Fruit fly (Drosophila melanogaster): ENCODE results near the gene CG6985.
A peak's percentile ranks its signal among the peaks of the same experiment; 100 is the strongest.

Gene CG6985

DNA sequence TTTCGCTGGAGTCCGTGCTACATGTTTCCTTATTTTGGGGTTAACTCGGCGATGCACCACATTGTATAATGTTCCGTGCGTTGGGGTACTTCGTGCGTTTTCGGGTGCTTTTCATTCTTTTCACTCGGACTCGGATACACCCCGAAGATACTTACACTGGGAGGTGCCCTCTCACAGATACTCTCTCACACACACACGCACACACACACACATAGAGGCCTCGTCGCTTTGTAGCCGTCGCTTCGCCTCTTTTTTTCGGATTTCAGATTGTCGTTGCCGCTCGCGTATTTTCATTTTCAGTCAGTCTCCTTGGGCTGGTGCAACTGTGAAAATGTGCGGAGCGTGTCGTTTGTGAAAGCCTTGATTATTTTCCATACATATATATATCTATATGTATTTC lies 40.5 kb downstream of the CG6985 start (continued):
- TF ChIP-seq CG12659 (GFP tag; optimal IDR thresholded peaks at IDR 0.05) (peak; percentile 5), CG17568 (GFP tag; optimal IDR thresholded peaks at IDR 0.05) (no peak), Deaf1 (tag; optimal IDR thresholded peaks at IDR 0.05) (peak; percentile 97), CG8924 (tag; optimal IDR thresholded peaks at IDR 0.05) (peak; percentile 9), Ravus (GFP tag; IDR thresholded peaks at IDR 0.05) (no peak), CG2199 (GFP tag; IDR thresholded peaks at IDR 0.05) (0 out of 3 replicates have a peak, but pooled peaks have one; percentile 29), ci (GFP tag; IDR thresholded peaks at IDR 0.05) (peak; percentile 83; the same call in 2 of the 3 replicates), Trl (optimal IDR thresholded peaks at IDR 0.05) (peak; percentile 52 to 71), Trl (GFP tag; optimal IDR thresholded peaks at IDR 0.05) (no peak), Atf6 (GFP tag; IDR thresholded peaks at IDR 0.05) (peak; percentile 68; the same call in 1 of the 2 replicates), CG17829 (tag; optimal IDR thresholded peaks at IDR 0.05) (peak; percentile 7), sqz (GFP tag; optimal IDR thresholded peaks at IDR 0.05) (peak; percentile 18), Vsx1 (GFP tag; optimal IDR thresholded peaks at IDR 0.05) (no peak), sob (GFP tag; IDR thresholded peaks at IDR 0.05) (peak; percentile 67; the same call in 1 of the 2 replicates), CG31441 (GFP tag; IDR thresholded peaks at IDR 0.05) (0 out of 2 replicates have a peak, but pooled peaks have one; percentile 17), B-H2 (GFP tag; optimal IDR thresholded peaks at IDR 0.05) (peak; percentile 39), sug (tag; optimal IDR thresholded peaks at IDR 0.05) (peak; percentile 5), CG7786 (GFP tag; optimal IDR thresholded peaks at IDR 0.05) (no peak), lbe (GFP tag; optimal IDR thresholded peaks at IDR 0.05) (peak; percentile 62)

DNA sequence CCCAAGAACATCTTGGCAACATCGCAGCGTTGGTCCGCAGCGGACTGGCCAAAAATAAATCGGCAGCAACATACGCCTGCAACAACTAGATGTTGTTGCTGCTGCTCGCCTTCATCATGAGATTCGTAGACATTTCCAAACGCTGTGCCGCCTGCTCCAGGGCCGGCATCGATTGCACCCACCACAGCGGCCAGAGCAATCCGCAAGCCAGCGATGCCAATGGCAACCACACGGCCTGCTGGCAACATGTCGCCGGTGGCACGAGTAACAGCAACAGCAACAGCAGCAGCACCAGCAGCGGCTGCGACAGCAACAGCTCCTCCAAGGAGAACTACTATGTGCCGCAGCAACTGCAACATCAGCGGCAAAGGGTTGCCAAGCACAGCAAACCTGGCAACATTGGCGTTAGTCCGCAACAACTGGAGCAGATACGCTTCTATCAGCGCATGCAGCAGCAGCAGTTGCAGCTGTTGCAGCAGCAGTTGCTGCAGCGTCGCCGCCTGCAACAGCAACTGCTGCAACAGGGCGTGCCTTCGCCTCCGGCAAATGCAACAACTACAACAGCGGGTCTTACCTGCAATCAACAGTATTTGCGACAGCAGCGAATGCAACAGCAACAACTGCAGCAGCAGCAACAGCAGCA lies 43.8 kb downstream of the CG6985 start:
- TF ChIP-seq CG6654 (GFP tag; optimal IDR thresholded peaks at IDR 0.05), result no peak
- no peak for TF ChIP-seq CG11696 (GFP tag; IDR thresholded peaks at IDR 0.05)
- 0 out of 3 replicates have a peak, but pooled peaks have one; percentile 16 for TF ChIP-seq Dbx (GFP tag; IDR thresholded peaks at IDR 0.05)
- TF ChIP-seq E2f1 (GFP tag; IDR thresholded peaks at IDR 0.05), result no peak
- TF ChIP-seq zen2 (GFP tag; IDR thresholded peaks at IDR 0.05; ENCODE audit: partially characterized antibody), result no peak
- TF ChIP-seq bcd (GFP tag; optimal IDR thresholded peaks at IDR 0.05), result no peak
- TF ChIP-seq CG8290 (GFP tag; optimal IDR thresholded peaks at IDR 0.05), result no peak
- no peak for TF ChIP-seq CG8290 (tag; optimal IDR thresholded peaks at IDR 0.05)
- TF ChIP-seq CG11723 (GFP tag; optimal IDR thresholded peaks at IDR 0.05), result no peak
- 0 out of 3 replicates have a peak, but pooled peaks have one; percentile 14 for TF ChIP-seq mld (GFP tag; IDR thresholded peaks at IDR 0.05; ENCODE audit: partially characterized antibody)
- TF ChIP-seq Nf-YA (GFP tag; IDR thresholded peaks at IDR 0.05), result no peak
- no peak for TF ChIP-seq sob (GFP tag; IDR thresholded peaks at IDR 0.05)
- TF ChIP-seq CG8478 (optimal IDR thresholded peaks at IDR 0.05), result no peak
- no peak for TF ChIP-seq unpg (GFP tag; optimal IDR thresholded peaks at IDR 0.05)
- TF ChIP-seq zfh2 (GFP tag; optimal IDR thresholded peaks at IDR 0.05), result no peak
- no peak for TF ChIP-seq Sox102F (GFP tag; optimal IDR thresholded peaks at IDR 0.05)
- 0 out of 3 replicates have a peak, but pooled peaks have one; percentile 17 for TF ChIP-seq CG2199 (GFP tag; IDR thresholded peaks at IDR 0.05)
- no peak for TF ChIP-seq CG4854 (GFP tag; optimal IDR thresholded peaks at IDR 0.05)
- 0 out of 3 replicates have a peak, but pooled peaks have one; percentile 15 for TF ChIP-seq z (GFP tag; IDR thresholded peaks at IDR 0.05)
- TF ChIP-seq her (GFP tag; optimal IDR thresholded peaks at IDR 0.05), result no peak
- TF ChIP-seq CG34224 (GFP tag; IDR thresholded peaks at IDR 0.05; ENCODE audit: partially characterized antibody), result no peak
- peak; percentile 56; the same call in 1 of the 3 replicates for TF ChIP-seq hb (GFP tag; IDR thresholded peaks at IDR 0.05; ENCODE audit: partially characterized antibody)
- TF ChIP-seq Fer3 (tag; optimal IDR thresholded peaks at IDR 0.05), result no peak
- no peak for TF ChIP-seq mirr (GFP tag; optimal IDR thresholded peaks at IDR 0.05)
- TF ChIP-seq Ptx1 (GFP tag; IDR thresholded peaks at IDR 0.05), result no peak
- TF ChIP-seq phol (tag; optimal IDR thresholded peaks at IDR 0.05), result no peak
- 0 out of 2 replicates have a peak, but pooled peaks have one; percentile 5 for TF ChIP-seq CG6272 (GFP tag; IDR thresholded peaks at IDR 0.05)
- peak; percentile 93 for TF ChIP-seq CG11504 (tag; optimal IDR thresholded peaks at IDR 0.05)
